Fruit fly (Drosophila melanogaster) whole organism, adult: ENCODE results near the gene CG16890.

ENCODE experiments used
- CG5204 ChIP-seq: fragments of 200-800 bp; sonication (Bioruptor generic); optimal IDR thresholded peaks from 2 replicates; lab custom pipeline; 2016; ENCODE audit warnings: missing biosample characterization, missing genetic modification characterization
- Hr96 ChIP-seq: fragments of 200-800 bp; sonication (Bioruptor generic); optimal IDR thresholded peaks from 2 replicates; lab custom pipeline; 2016; ENCODE audit warnings: missing biosample characterization, missing genetic modification characterization
- Mnt ChIP-seq: fragments of 200-800 bp; sonication (Bioruptor generic); optimal IDR thresholded peaks from 2 replicates; lab custom pipeline; 2016; ENCODE audit warnings: missing biosample characterization, mild to moderate bottlenecking, missing genetic modification characterization

- no peak for TF ChIP-seq Hr96 (GFP tag; lab: Kevin White, UChicago)
- no peak for TF ChIP-seq Mnt (GFP tag; lab: Kevin White, UChicago)
- no peak for TF ChIP-seq CG5204 (GFP tag; lab: Kevin White, UChicago)
Observed at dm6 chr2L:13773697-13774096, 10.4 kb downstream of the CG16890 start, which contains the start of gene CG43376.
